Worm (Caenorhabditis elegans): ENCODE measurements around the gene K08D12.4.

ce11 chrIV:1682066-1682465 lies 25.0 kb upstream of the K08D12.4 start, which contains the start of gene Y41D4B.24:
- TF ChIP-seq him-1 (tag; optimal IDR thresholded peaks at IDR 0.05) (no peak), W03F9.2 (tag; optimal IDR thresholded peaks at IDR 0.05) (no peak)

All from whole organism, L4/young adult.